Worm (Caenorhabditis elegans) whole organism, midembryonic: ENCODE data around the gene W02D7.12.

ENCODE experiments used
- T22C8.4 ChIP-seq: fragments of 200-800 bp; sonication (Bioruptor generic); IDR thresholded peaks from 2 replicates; pipeline ENCODE4 v1.3.6; 2022; ENCODE audit warnings: missing genetic modification characterization, missing compliant biosample characterization
- cog-1 ChIP-seq: sonication (generic microtip); optimal IDR thresholded peaks from 2 replicates; lab custom pipeline; 2016; ENCODE audit warnings: missing genetic modification characterization, missing compliant biosample characterization
- flt-1 ChIP-seq: fragments of 200-800 bp; sonication (Bioruptor generic); IDR thresholded peaks from 2 replicates; pipeline ENCODE4 v1.3.6; 2022; ENCODE audit warnings: missing genetic modification characterization, missing compliant biosample characterization
- klf-2 ChIP-seq: fragments of 200-800 bp; sonication (Bioruptor generic); conservative IDR thresholded peaks from 2 replicates; pipeline ENCODE4 v1.3.6; 2022; ENCODE audit warnings: missing genetic modification reagents, missing genetic modification characterization, missing compliant biosample characterization
- med-1 ChIP-seq: sonication (generic microtip); optimal IDR thresholded peaks from 2 replicates; lab custom pipeline; 2017; ENCODE audit warnings: missing genetic modification characterization, mild to moderate bottlenecking, missing compliant biosample characterization, antibody characterized with exemption, missing genetic modification reagents; ENCODE audit not compliant: insufficient read depth
- ref-1 ChIP-seq: fragments of 200-800 bp; sonication (Bioruptor generic); conservative IDR thresholded peaks from 2 replicates; pipeline ENCODE4 v1.3.6; 2022; ENCODE audit warnings: missing genetic modification reagents, missing genetic modification characterization, missing compliant biosample characterization
- tab-1 ChIP-seq: fragments of 200-800 bp; sonication (Bioruptor generic); IDR thresholded peaks from 2 replicates; pipeline ENCODE4 v1.3.6; 2022; ENCODE audit warnings: missing genetic modification characterization, missing compliant biosample characterization
- ztf-23 ChIP-seq: fragments of 200-800 bp; sonication (Bioruptor generic); IDR thresholded peaks from 2 replicates; pipeline ENCODE4 v1.3.6; 2022; ENCODE audit warnings: missing genetic modification reagents, missing genetic modification characterization, missing compliant biosample characterization
- ztf-29 ChIP-seq: fragments of 200-800 bp; sonication (Bioruptor generic); IDR thresholded peaks from 2 replicates; pipeline ENCODE4 v1.3.6; 2022; ENCODE audit warnings: missing genetic modification reagents, missing genetic modification characterization, missing compliant biosample characterization

- TF ChIP-seq klf-2 (GFP tag; lab: Robert Waterston, UW) (no peak), tab-1 (GFP tag; lab: Robert Waterston, UW) (no peak), med-1 (GFP tag; lab: Kevin White, UChicago) (no peak), ztf-29 (GFP tag; lab: Robert Waterston, UW) (no peak), ref-1 (GFP tag; lab: Robert Waterston, UW) (no peak), cog-1 (tag; lab: Kevin White, UChicago) (no peak), ztf-23 (GFP tag; lab: Robert Waterston, UW) (no peak), flt-1 (GFP tag; lab: Robert Waterston, UW) (no peak), T22C8.4 (GFP tag; lab: Robert Waterston, UW) (no peak)
Observed at ce11 chrV:8266232-8266631, 45.1 kb upstream of the W02D7.12 start, which contains the start of gene F21F8.5.
